Worm (Caenorhabditis elegans) whole organism, L2 larva: ENCODE measurements around the gene atf-2.

ENCODE experiments used
- ceh-82 ChIP-seq: fragments of 150-350 bp; optimal IDR thresholded peaks from 2 replicates; lab custom pipeline; 2014; ENCODE audit warnings: missing biosample characterization, missing genetic modification characterization
- ztf-11 ChIP-seq: sonication (generic microtip); optimal IDR thresholded peaks from 2 replicates; lab custom pipeline; 2017; ENCODE audit warnings: missing biosample characterization, missing genetic modification characterization

DNA sequence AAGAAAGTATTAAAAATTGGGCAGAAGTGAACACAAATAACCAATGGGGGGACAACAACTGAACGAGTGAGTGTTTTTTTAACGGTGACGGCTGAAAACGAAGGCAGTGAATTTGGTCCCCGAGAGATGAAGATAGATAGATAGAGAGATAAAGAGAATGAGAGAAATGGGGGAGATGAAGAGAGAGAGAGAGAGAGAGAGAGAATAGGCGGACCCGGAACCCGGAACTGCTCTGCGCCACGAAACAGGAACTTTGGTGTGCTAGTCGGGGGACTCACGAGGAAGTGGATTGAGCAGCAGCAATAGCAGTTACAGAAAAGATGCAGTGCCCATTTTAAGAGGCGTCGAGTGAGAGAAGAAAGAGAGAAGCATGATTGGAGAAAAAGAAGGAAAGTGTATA lies 44.6 kb downstream of the atf-2 start:
- TF ChIP-seq ztf-11 (tag; lab: Kevin White, UChicago) (no peak), ceh-82 (tag; lab: Kevin White, UChicago) (peak; percentile 52)
